Fruit fly (Drosophila melanogaster) Kc167 (cell line): ENCODE measurements around the gene Hat1.

Source experiments
- Myc ChIP-seq: fragments of >200 bp; optimal IDR thresholded peaks from 2 replicates; lab custom pipeline; 2017; ENCODE audit warnings: missing external identifiers
- ttk ChIP-seq: sonication (Bioruptor generic); optimal IDR thresholded peaks from 2 replicates; lab custom pipeline; 2017; ENCODE audit warnings: missing external identifiers

dm6 chr3R:5836536-5836935, 47.4 kb upstream of the Hat1 start:
- TF ChIP-seq ttk (lab: Kevin White, UChicago) (no peak), Myc (lab: Kevin White, UChicago) (no peak)
